Fruit fly (Drosophila melanogaster) whole organism, embryonic: ENCODE data around the gene Mfe2.
A peak's percentile ranks its signal among the peaks of the same experiment; 100 is the strongest.

Experiments
- Antp ChIP-seq: fragments of 200-800 bp; sonication (Bioruptor generic); optimal IDR thresholded peaks from 3 replicates; lab custom pipeline; 2016; ENCODE audit warnings: missing biosample characterization, missing genetic modification characterization
- B-H2 ChIP-seq: fragments of 200-800 bp; sonication (Bioruptor generic); optimal IDR thresholded peaks from 2 replicates; lab custom pipeline; 2018; ENCODE audit warnings: missing biosample characterization, mild to moderate bottlenecking, missing genetic modification characterization
- BEAF-32 ChIP-seq: fragments of 200-800 bp; sonication (Bioruptor generic); optimal IDR thresholded peaks from 3 replicates; lab custom pipeline; 2017; ENCODE audit warnings: missing biosample characterization, missing genetic modification characterization, mild to moderate bottlenecking, moderate library complexity, missing genetic modification reagents
- CG11093 ChIP-seq: fragments of 200-800 bp; sonication (Bioruptor generic); IDR thresholded peaks from 3 replicates; pipeline ENCODE4 v1.3.6; 2022; ENCODE audit warnings: missing biosample characterization, missing genetic modification characterization
- CG1233 ChIP-seq: fragments of 200-800 bp; sonication (Bioruptor generic); optimal IDR thresholded peaks from 4 replicates; lab custom pipeline; 2018; ENCODE audit warnings: missing biosample characterization, mild to moderate bottlenecking, missing genetic modification characterization
- CG15514 ChIP-seq: fragments of 200-800 bp; sonication (Bioruptor generic); optimal IDR thresholded peaks from 3 replicates; lab custom pipeline; 2017; ENCODE audit warnings: missing biosample characterization, missing genetic modification characterization, mild to moderate bottlenecking, moderate library complexity, missing genetic modification reagents
- CG15601 ChIP-seq: fragments of 200-800 bp; sonication (Bioruptor generic); optimal IDR thresholded peaks from 3 replicates; lab custom pipeline; 2019; ENCODE audit warnings: missing biosample characterization, mild to moderate bottlenecking, missing genetic modification characterization, moderate library complexity
- CG1647 ChIP-seq: fragments of 200-800 bp; sonication (Bioruptor generic); optimal IDR thresholded peaks from 3 replicates; lab custom pipeline; 2016; ENCODE audit warnings: missing biosample characterization, missing genetic modification characterization
- CG16813 ChIP-seq: fragments of 200-800 bp; sonication (Bioruptor generic); IDR thresholded peaks from 3 replicates; pipeline ENCODE4 v1.3.6; 2022; ENCODE audit warnings: missing biosample characterization, missing genetic modification characterization; ENCODE audit not compliant: partially characterized antibody
- CG17186 ChIP-seq: fragments of 200-800 bp; sonication (Bioruptor generic); optimal IDR thresholded peaks from 3 replicates; lab custom pipeline; 2017; ENCODE audit warnings: missing biosample characterization, missing genetic modification reagents, missing genetic modification characterization
- CG1792 ChIP-seq: fragments of 200-800 bp; sonication (Bioruptor generic); optimal IDR thresholded peaks from 2 replicates; lab custom pipeline; 2016; ENCODE audit warnings: missing biosample characterization, missing genetic modification characterization
- CG2678 ChIP-seq: fragments of 200-800 bp; sonication (Bioruptor generic); optimal IDR thresholded peaks from 3 replicates; lab custom pipeline; 2019; ENCODE audit warnings: missing biosample characterization, mild to moderate bottlenecking, missing genetic modification characterization, moderate library complexity
- CG31365 ChIP-seq: fragments of 200-800 bp; sonication (Bioruptor generic); optimal IDR thresholded peaks from 2 replicates; lab custom pipeline; 2018; ENCODE audit warnings: missing biosample characterization, mild to moderate bottlenecking, missing genetic modification characterization
- CG34224 ChIP-seq: fragments of 200-800 bp; sonication (Bioruptor generic); IDR thresholded peaks from 3 replicates; pipeline ENCODE4 v1.3.6; 2022; ENCODE audit warnings: missing biosample characterization, missing genetic modification characterization; ENCODE audit not compliant: partially characterized antibody
- CG6689 ChIP-seq: fragments of 200-800 bp; sonication (Bioruptor generic); IDR thresholded peaks from 2 replicates; pipeline ENCODE4 v1.3.6; 2022; ENCODE audit warnings: missing biosample characterization, missing genetic modification characterization
- CG6791 ChIP-seq: fragments of 200-800 bp; sonication (Bioruptor generic); IDR thresholded peaks from 3 replicates; pipeline ENCODE4 v1.3.6; 2022; ENCODE audit warnings: missing biosample characterization, missing genetic modification characterization; ENCODE audit not compliant: partially characterized antibody
- CG7271 ChIP-seq: fragments of 200-800 bp; sonication (Bioruptor generic); optimal IDR thresholded peaks from 2 replicates; lab custom pipeline; 2018; ENCODE audit warnings: missing biosample characterization, mild to moderate bottlenecking, missing genetic modification characterization, moderate library complexity
- CG9215 ChIP-seq: fragments of 200-800 bp; sonication (Bioruptor generic); IDR thresholded peaks from 2 replicates; pipeline ENCODE4 v1.3.6; 2022; ENCODE audit warnings: missing biosample characterization, missing genetic modification characterization
- CG9609 ChIP-seq: fragments of 200-800 bp; sonication (Bioruptor generic); optimal IDR thresholded peaks from 3 replicates; lab custom pipeline; 2016; ENCODE audit warnings: missing biosample characterization, missing genetic modification characterization
- CkIIα-i1 ChIP-seq: fragments of 200-800 bp; sonication (Bioruptor generic); IDR thresholded peaks from 2 replicates; pipeline ENCODE4 v1.3.6; 2022; ENCODE audit warnings: missing biosample characterization, missing genetic modification characterization
- D19A ChIP-seq: fragments of 200-800 bp; optimal IDR thresholded peaks from 3 replicates; lab custom pipeline; 2019; ENCODE audit warnings: missing biosample characterization, mild to moderate bottlenecking, missing genetic modification characterization, moderate library complexity
- HLH4C ChIP-seq: fragments of 200-800 bp; sonication (Bioruptor generic); IDR thresholded peaks from 3 replicates; pipeline ENCODE4 v1.3.6; 2022; ENCODE audit warnings: missing biosample characterization, missing genetic modification characterization; ENCODE audit not compliant: partially characterized antibody
- HLH54F ChIP-seq: fragments of 200-800 bp; sonication (Bioruptor generic); optimal IDR thresholded peaks from 3 replicates; lab custom pipeline; 2016; ENCODE audit warnings: missing biosample characterization, missing genetic modification characterization
- Hmx ChIP-seq: fragments of 200-800 bp; sonication (Bioruptor generic); optimal IDR thresholded peaks from 2 replicates; lab custom pipeline; 2016; ENCODE audit warnings: missing biosample characterization, missing genetic modification characterization
- Med ChIP-seq: fragments of 200-800 bp; sonication (Bioruptor generic); peaks from one replicate; lab custom pipeline; 2016; ENCODE audit warnings: missing biosample characterization, missing genetic modification characterization, mild to moderate bottlenecking, inconsistent platforms, moderate library complexity
- Oli ChIP-seq: fragments of 200-800 bp; sonication (Bioruptor generic); optimal IDR thresholded peaks from 2 replicates; lab custom pipeline; 2018; ENCODE audit warnings: missing biosample characterization, mild to moderate bottlenecking, missing genetic modification characterization, moderate library complexity
- Optix ChIP-seq: fragments of 200-800 bp; sonication (Bioruptor generic); IDR thresholded peaks from 3 replicates; pipeline ENCODE4 v1.3.6; 2022; ENCODE audit warnings: missing biosample characterization, missing genetic modification characterization
- bbx ChIP-seq: fragments of 200-800 bp; sonication (Bioruptor generic); IDR thresholded peaks from 2 replicates; pipeline ENCODE4 v1.3.6; 2022; ENCODE audit warnings: missing biosample characterization, missing genetic modification characterization; ENCODE audit not compliant: partially characterized antibody
- bcd ChIP-seq: fragments of 200-800 bp; sonication (Bioruptor generic); optimal IDR thresholded peaks from 2 replicates; lab custom pipeline; 2017; ENCODE audit warnings: missing biosample characterization, mild to moderate bottlenecking, missing genetic modification characterization
- br ChIP-seq: fragments of >200 bp; optimal IDR thresholded peaks from 2 replicates; lab custom pipeline; 2017
- cato ChIP-seq: fragments of 200-800 bp; sonication (Bioruptor generic); optimal IDR thresholded peaks from 2 replicates; lab custom pipeline; 2016; ENCODE audit warnings: missing biosample characterization, missing genetic modification characterization, borderline replicate concordance
- chn ChIP-seq: fragments of 200-800 bp; sonication (Bioruptor generic); optimal IDR thresholded peaks from 2 replicates; lab custom pipeline; 2016; ENCODE audit warnings: missing biosample characterization, missing genetic modification characterization
- ci ChIP-seq: fragments of 200-800 bp; sonication (Bioruptor generic); IDR thresholded peaks from 3 replicates; pipeline ENCODE4 v1.3.6; 2022; ENCODE audit warnings: missing biosample characterization, missing genetic modification characterization
- eve ChIP-seq, 2 experiments: fragments of >200 bp; optimal IDR thresholded peaks; 2 replicates each; lab custom pipeline; 2017; ENCODE audit warnings: missing biosample characterization in 2 of 2, missing genetic modification characterization in 2 of 2
- ftz-f1 ChIP-seq: fragments of 200-800 bp; sonication (Bioruptor generic); optimal IDR thresholded peaks from 2 replicates; lab custom pipeline; 2016; ENCODE audit warnings: missing biosample characterization, missing genetic modification characterization
- grau ChIP-seq: fragments of 200-800 bp; optimal IDR thresholded peaks from 3 replicates; lab custom pipeline; 2019; ENCODE audit warnings: missing biosample characterization, mild to moderate bottlenecking, missing genetic modification characterization, moderate library complexity
- hbn ChIP-seq: fragments of 200-800 bp; sonication (Bioruptor generic); IDR thresholded peaks from 2 replicates; pipeline ENCODE4 v1.3.6; 2022; ENCODE audit warnings: missing biosample characterization, missing genetic modification characterization; ENCODE audit not compliant: partially characterized antibody
- inv ChIP-seq: fragments of 200-800 bp; sonication (Bioruptor generic); IDR thresholded peaks from 2 replicates; pipeline ENCODE4 v1.3.6; 2022; ENCODE audit warnings: missing biosample characterization, missing genetic modification characterization; ENCODE audit not compliant: partially characterized antibody
- mld ChIP-seq: fragments of 200-800 bp; sonication (Bioruptor generic); IDR thresholded peaks from 3 replicates; pipeline ENCODE4 v1.3.6; 2022; ENCODE audit warnings: missing biosample characterization, missing genetic modification characterization; ENCODE audit not compliant: partially characterized antibody
- nerfin-1 ChIP-seq: fragments of 200-800 bp; sonication (Bioruptor generic); optimal IDR thresholded peaks from 3 replicates; lab custom pipeline; 2019; ENCODE audit warnings: missing biosample characterization, mild to moderate bottlenecking, missing genetic modification characterization, moderate library complexity
- pnt ChIP-seq: fragments of 200-800 bp; sonication (Bioruptor generic); optimal IDR thresholded peaks from 3 replicates; lab custom pipeline; 2016; ENCODE audit warnings: missing biosample characterization, missing genetic modification characterization
- salm ChIP-seq: fragments of 200-800 bp; sonication (Bioruptor generic); optimal IDR thresholded peaks from 2 replicates; lab custom pipeline; 2018; ENCODE audit warnings: missing biosample characterization, mild to moderate bottlenecking, missing genetic modification characterization
- slbo ChIP-seq: fragments of 200-800 bp; sonication (Bioruptor generic); IDR thresholded peaks from 2 replicates; pipeline ENCODE4 v1.3.6; 2022; ENCODE audit warnings: missing biosample characterization, missing genetic modification characterization
- sna ChIP-seq: fragments of 200-800 bp; sonication (Bioruptor generic); IDR thresholded peaks from 2 replicates; pipeline ENCODE4 v1.3.6; 2022; ENCODE audit warnings: missing biosample characterization, missing genetic modification characterization; ENCODE audit not compliant: partially characterized antibody
- tap ChIP-seq: fragments of 200-800 bp; optimal IDR thresholded peaks from 3 replicates; lab custom pipeline; 2019; ENCODE audit warnings: missing biosample characterization, mild to moderate bottlenecking, missing genetic modification characterization, moderate library complexity
- tio ChIP-seq: fragments of 200-800 bp; sonication (Bioruptor generic); optimal IDR thresholded peaks from 2 replicates; lab custom pipeline; 2017; ENCODE audit warnings: missing biosample characterization, missing genetic modification characterization, inconsistent platforms
- wor ChIP-seq: fragments of 200-800 bp; sonication (Bioruptor generic); IDR thresholded peaks from 2 replicates; pipeline ENCODE4 v1.3.6; 2022; ENCODE audit warnings: missing biosample characterization, missing genetic modification characterization
- z ChIP-seq: fragments of 200-800 bp; sonication (Bioruptor generic); IDR thresholded peaks from 3 replicates; pipeline ENCODE4 v1.3.6; 2022; ENCODE audit warnings: missing biosample characterization, missing genetic modification characterization

Gene Mfe2

DNA sequence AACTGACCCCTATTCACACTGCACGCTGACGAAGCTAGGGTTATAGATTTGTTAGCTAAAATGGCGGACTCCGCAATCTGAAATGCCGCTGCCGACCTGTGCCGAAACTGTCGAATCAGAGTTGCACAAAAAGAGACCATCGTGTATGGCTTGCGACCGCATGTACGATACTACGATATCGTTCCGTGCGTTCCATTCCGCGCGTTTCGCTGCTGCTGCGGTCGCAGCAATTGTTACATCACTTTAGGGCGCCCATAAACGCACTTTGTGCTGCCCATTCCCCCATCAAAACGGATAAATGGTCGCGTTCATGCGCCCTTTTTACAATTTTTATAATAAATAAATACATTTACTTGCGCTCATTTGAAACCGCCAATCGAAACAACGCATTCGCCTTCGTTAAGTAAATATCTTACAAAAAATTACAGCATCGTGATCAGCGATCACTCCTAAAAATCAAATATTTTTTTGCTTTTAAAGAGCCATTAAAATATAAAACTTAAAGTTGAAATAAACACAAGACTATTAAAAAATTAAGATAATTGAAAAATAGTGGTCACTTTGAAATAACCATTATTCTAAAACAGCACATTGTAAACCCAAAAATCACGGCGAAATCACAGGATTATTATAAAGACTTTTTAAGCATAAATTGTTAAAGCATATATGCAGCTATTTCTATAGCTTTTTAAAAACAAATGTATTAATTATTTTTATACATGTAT, 49.6 kb downstream of the Mfe2 start, which contains the start of gene Cyp1 (continued):
- TF ChIP-seq CG6689 (GFP tag; lab: Robert Waterston, UW) (peak; percentile 41; the same call in 1 of the 2 replicates), grau (peak; percentile 27), pnt (no peak), chn (GFP tag; lab: Kevin White, UChicago) (no peak), CG2678 (tag; lab: Kevin White, UChicago) (no peak), wor (no peak), tap (tag; lab: Kevin White, UChicago) (no peak), D19A (tag; lab: Kevin White, UChicago) (no peak), CkIIα-i1 (GFP tag; lab: Robert Waterston, UW) (no peak), Optix (GFP tag; lab: Robert Waterston, UW) (peak; percentile 25; the same call in 1 of the 3 replicates), bcd (GFP tag; lab: Kevin White, UChicago) (peak; percentile 8), Antp (GFP tag; lab: Kevin White, UChicago) (peak; percentile 12), B-H2 (GFP tag; lab: Kevin White, UChicago) (peak; percentile 47), CG17186 (GFP tag; lab: Kevin White, UChicago) (peak; percentile 90), CG11093 (GFP tag; lab: Robert Waterston, UW) (0 out of 3 replicates have a peak, but pooled peaks have one; percentile 44), bbx (GFP tag; lab: Robert Waterston, UW) (peak; percentile 90), BEAF-32 (GFP tag; lab: Kevin White, UChicago) (peak; percentile 80), CG9215 (GFP tag; lab: Robert Waterston, UW) (peak; percentile 21; the same call in 1 of the 2 replicates), sna (peak; percentile 49; the same call in 1 of the 2 replicates), nerfin-1 (tag; lab: Kevin White, UChicago) (no peak), ci (GFP tag; lab: Robert Waterston, UW) (peak; percentile 77), z (GFP tag; lab: Robert Waterston, UW) (no peak)

DNA sequence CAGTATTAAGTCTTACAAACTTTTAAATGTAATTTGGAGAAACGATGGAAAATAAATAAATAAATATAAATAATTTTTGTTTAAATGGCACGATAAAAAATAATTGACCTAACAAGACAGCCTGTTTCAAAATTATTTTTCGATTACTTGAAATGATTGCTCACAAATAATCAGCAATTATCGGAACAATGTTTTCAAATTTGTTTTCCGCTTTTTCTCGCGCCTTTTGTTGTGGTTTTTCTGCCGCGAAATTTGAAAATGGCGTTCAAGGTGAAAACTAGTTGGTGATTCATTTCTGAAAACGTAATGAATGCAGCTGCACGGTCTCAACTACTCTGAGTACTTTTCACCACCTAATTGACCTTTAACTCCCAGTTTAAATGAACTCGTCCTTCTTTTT, 50.3 kb downstream of the Mfe2 start:
- TF ChIP-seq CG16813 (GFP tag; lab: Robert Waterston, UW) (0 out of 3 replicates have a peak, but pooled peaks have one; percentile 42), CG1792 (GFP tag; lab: Kevin White, UChicago) (no peak), salm (tag; lab: Kevin White, UChicago) (no peak), eve (GFP tag; optimal IDR thresholded peaks at IDR 0.05; lab: Kevin White, UChicago) (no peak), CG1647 (GFP tag; lab: Kevin White, UChicago) (no peak), hbn (GFP tag; lab: Robert Waterston, UW) (0 out of 2 replicates have a peak, but pooled peaks have one; percentile 40), mld (GFP tag; lab: Robert Waterston, UW) (no peak), br (lab: Kevin White, UChicago) (no peak), Hmx (GFP tag; lab: Kevin White, UChicago) (no peak), tio (no peak), bbx (GFP tag; lab: Robert Waterston, UW) (peak; percentile 42; the same call in 1 of the 2 replicates), Oli (no peak), CG9609 (GFP tag; lab: Kevin White, UChicago) (no peak), ftz-f1 (GFP tag; lab: Kevin White, UChicago) (no peak), CG15514 (peak; percentile 93), CG15601 (no peak), CG6791 (no peak), CG7271 (tag; lab: Kevin White, UChicago) (no peak), CG31365 (tag; lab: Kevin White, UChicago) (no peak), Med (GFP tag; lab: Kevin White, UChicago) (no peak), cato (no peak), slbo (GFP tag; lab: Robert Waterston, UW) (no peak), HLH54F (GFP tag; lab: Kevin White, UChicago) (no peak), HLH4C (no peak), CG34224 (GFP tag; lab: Robert Waterston, UW) (peak; percentile 27; the same call in 1 of the 3 replicates), inv (no peak), CG1233 (GFP tag; lab: Kevin White, UChicago) (no peak)
